Fruit fly (Drosophila melanogaster) whole organism, embryonic: ENCODE measurements around the gene Or82a.

Experiments used
- CG11456 ChIP-seq: fragments of 200-800 bp; sonication (Bioruptor generic); IDR thresholded peaks from 3 replicates; pipeline ENCODE4 v1.3.6; 2022; ENCODE audit warnings: missing biosample characterization, missing genetic modification characterization
- CG3163 ChIP-seq: fragments of 200-800 bp; sonication (Bioruptor generic); optimal IDR thresholded peaks from 3 replicates; lab custom pipeline; 2016; ENCODE audit warnings: missing biosample characterization, missing genetic modification characterization
- CG4854 ChIP-seq: fragments of 200-800 bp; sonication (Bioruptor generic); optimal IDR thresholded peaks from 2 replicates; lab custom pipeline; 2016; ENCODE audit warnings: missing biosample characterization, missing genetic modification characterization, inconsistent platforms
- Elba2 ChIP-seq: fragments of 200-800 bp; sonication (Bioruptor generic); optimal IDR thresholded peaks from 3 replicates; lab custom pipeline; 2016; ENCODE audit warnings: missing biosample characterization, missing genetic modification characterization
- btn ChIP-seq: fragments of 200-800 bp; sonication (Bioruptor generic); optimal IDR thresholded peaks from 2 replicates; lab custom pipeline; 2016; ENCODE audit warnings: missing biosample characterization, missing genetic modification characterization
- eyg ChIP-seq: fragments of 200-800 bp; sonication (Bioruptor generic); optimal IDR thresholded peaks from 3 replicates; lab custom pipeline; 2016; ENCODE audit warnings: missing biosample characterization, missing genetic modification characterization

DNA sequence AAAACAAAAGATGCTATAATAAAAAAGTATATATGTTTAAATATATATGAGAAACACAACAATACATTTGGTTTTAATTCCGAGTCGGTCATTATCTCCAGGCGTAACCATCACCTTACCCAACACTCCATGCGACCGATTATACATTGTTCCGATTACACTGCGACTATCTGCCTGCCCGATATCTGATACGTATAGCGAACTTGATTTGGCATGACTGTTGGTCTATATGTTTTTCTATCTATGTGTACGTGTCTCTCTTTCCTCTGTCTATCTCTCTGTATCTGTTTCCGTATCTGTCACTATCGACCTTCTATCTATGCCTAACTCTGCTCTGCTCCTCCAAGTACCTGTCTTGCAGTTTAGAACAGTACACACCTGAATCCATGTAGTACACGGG, 44.7 kb downstream of the Or82a start:
- TF ChIP-seq btn (GFP tag; lab: Kevin White, UChicago) (no peak), eyg (GFP tag; lab: Kevin White, UChicago) (no peak), CG11456 (GFP tag; lab: Robert Waterston, UW) (no peak), CG4854 (GFP tag; lab: Kevin White, UChicago) (no peak), Elba2 (GFP tag; lab: Kevin White, UChicago) (no peak), CG3163 (no peak)
